Worm (Caenorhabditis elegans) whole organism, L1 larva: ENCODE data around the gene lsm-1.
A peak's percentile ranks its signal among the peaks of the same experiment; 100 is the strongest.

Source experiments
- C16A3.4 ChIP-seq: fragments of 150-350 bp; optimal IDR thresholded peaks from 2 replicates; lab custom pipeline; 2014; ENCODE audit warnings: missing biosample characterization, missing genetic modification characterization
- F16B12.6 ChIP-seq: fragments of 150-350 bp; optimal IDR thresholded peaks from 2 replicates; lab custom pipeline; 2014; ENCODE audit warnings: missing biosample characterization, missing genetic modification characterization
- Y116A8C.19 ChIP-seq: sonication (generic microtip); optimal IDR thresholded peaks from 2 replicates; lab custom pipeline; 2016; ENCODE audit warnings: missing compliant biosample characterization, missing genetic modification characterization, borderline replicate concordance
- alr-1 ChIP-seq: fragments of 200-800 bp; sonication (Bioruptor generic); optimal IDR thresholded peaks from 2 replicates; lab custom pipeline; 2018; ENCODE audit warnings: borderline replicate concordance, mild to moderate bottlenecking, missing genetic modification characterization, missing compliant biosample characterization
- blmp-1 ChIP-seq: fragments of 150-350 bp; optimal IDR thresholded peaks from 2 replicates; lab custom pipeline; 2014; ENCODE audit warnings: missing biosample characterization, missing genetic modification characterization
- ceh-82 ChIP-seq, 3 experiments: fragments of 150-350 bp in 1 of 3; sonication (generic microtip) in 2 of 3; optimal IDR thresholded peaks; 2 replicates each; lab custom pipeline; 2014 to 2017; ENCODE audit warnings: missing biosample characterization in 3 of 3, missing genetic modification characterization in 3 of 3
- ces-1 ChIP-seq: fragments of 150-350 bp; optimal IDR thresholded peaks from 2 replicates; lab custom pipeline; 2014; ENCODE audit warnings: missing biosample characterization, missing genetic modification reagents, missing genetic modification characterization
- dpl-1 ChIP-seq, 3 experiments: fragments of 150-350 bp in 2 of 3; sonication (generic microtip) in 1 of 3; optimal IDR thresholded peaks; 2 replicates each; lab custom pipeline; 2014 to 2017; ENCODE audit warnings: missing biosample characterization in 3 of 3, missing genetic modification characterization in 3 of 3, missing genetic modification reagents in 3 of 3
- dsc-1 ChIP-seq: sonication (generic microtip); optimal IDR thresholded peaks from 2 replicates; lab custom pipeline; 2016; ENCODE audit warnings: mild to moderate bottlenecking, missing genetic modification characterization, missing compliant biosample characterization
- efl-1 ChIP-seq, 4 experiments: fragments of 150-350 bp; optimal IDR thresholded peaks in 3 of 4; peaks in 1 of 4; 1 replicate in 1 of 4; 2 replicates in 3 of 4; lab custom pipeline; 2014; ENCODE audit warnings: missing biosample characterization in 2 of 4, missing genetic modification characterization in 2 of 4, missing genetic modification reagents in 2 of 4
- efl-3 ChIP-seq: fragments of 200-800 bp; sonication (Bioruptor generic); optimal IDR thresholded peaks from 2 replicates; lab custom pipeline; 2018; ENCODE audit warnings: mild to moderate bottlenecking, missing genetic modification characterization, missing compliant biosample characterization
- egl-13 ChIP-seq: sonication (generic microtip); optimal IDR thresholded peaks from 2 replicates; lab custom pipeline; 2016; ENCODE audit warnings: missing genotype, missing genetic modification reagents, missing genetic modification characterization, missing compliant biosample characterization
- egl-27 ChIP-seq, 2 experiments: fragments of 150-350 bp in 1 of 2; sonication (generic microtip); optimal IDR thresholded peaks; 3 replicates each; lab custom pipeline; 2017 to 2018; ENCODE audit warnings: missing biosample characterization in 2 of 2, missing genetic modification characterization in 2 of 2, missing genetic modification reagents in 2 of 2
- elt-3 ChIP-seq, 6 experiments: fragments of 150-350 bp in 1 of 6; sonication (generic microtip); optimal IDR thresholded peaks; 2 replicates each; lab custom pipeline; 2017 to 2018; ENCODE audit warnings: missing biosample characterization in 6 of 6, missing genetic modification characterization in 6 of 6, inconsistent platforms in 1 of 6
- fkh-8 ChIP-seq: sonication (generic microtip); optimal IDR thresholded peaks from 2 replicates; lab custom pipeline; 2016; ENCODE audit warnings: mild to moderate bottlenecking, missing genetic modification characterization, missing compliant biosample characterization
- fos-1 ChIP-seq: fragments of 150-350 bp; optimal IDR thresholded peaks from 2 replicates; lab custom pipeline; 2014; ENCODE audit warnings: missing biosample characterization, missing genetic modification characterization
- isw-1 ChIP-seq: fragments of 200-800 bp; sonication (Bioruptor generic); IDR thresholded peaks from 2 replicates; pipeline ENCODE4 v1.3.6; 2022; ENCODE audit warnings: missing genetic modification characterization, missing compliant biosample characterization
- lin-13 ChIP-seq: fragments of 150-350 bp; optimal IDR thresholded peaks from 2 replicates; lab custom pipeline; 2014; ENCODE audit warnings: missing biosample characterization, missing genetic modification reagents, missing genetic modification characterization
- lin-14 ChIP-seq: fragments of 200-800 bp; sonication (Bioruptor generic); optimal IDR thresholded peaks from 2 replicates; lab custom pipeline; 2018; ENCODE audit warnings: mild to moderate bottlenecking, missing genetic modification characterization, moderate library complexity, missing compliant biosample characterization
- lin-15B ChIP-seq: fragments of 150-350 bp; sonication (generic microtip); optimal IDR thresholded peaks from 3 replicates; lab custom pipeline; 2014; ENCODE audit warnings: missing biosample characterization, missing genetic modification characterization
- lin-35 ChIP-seq, 2 experiments: fragments of 150-350 bp; optimal IDR thresholded peaks; 2 replicates each; lab custom pipeline; 2014; ENCODE audit warnings: missing biosample characterization in 2 of 2, missing genetic modification characterization in 2 of 2, missing genetic modification reagents in 2 of 2
- lir-3 ChIP-seq: sonication (generic microtip); optimal IDR thresholded peaks from 2 replicates; lab custom pipeline; 2016; ENCODE audit warnings: mild to moderate bottlenecking, missing genetic modification characterization, moderate library complexity, missing compliant biosample characterization; ENCODE audit not compliant: poor library complexity
- lsy-2 ChIP-seq, 2 experiments: fragments of 150-350 bp; optimal IDR thresholded peaks; 2 replicates each; lab custom pipeline; 2014; ENCODE audit warnings: missing biosample characterization in 2 of 2, missing genetic modification characterization in 2 of 2
- mab-9 ChIP-seq: fragments of 200-800 bp; sonication (Bioruptor generic); IDR thresholded peaks from 2 replicates; pipeline ENCODE4 v1.3.6; 2022; ENCODE audit warnings: missing genetic modification reagents, missing genetic modification characterization, missing compliant biosample characterization
- mdl-1 ChIP-seq, 2 experiments: fragments of 150-350 bp; optimal IDR thresholded peaks; 2 replicates each; lab custom pipeline; 2014 to 2017; ENCODE audit warnings: missing biosample characterization in 2 of 2, missing genetic modification characterization in 2 of 2, inconsistent platforms in 1 of 2
- mep-1 ChIP-seq: fragments of 150-350 bp; optimal IDR thresholded peaks from 2 replicates; lab custom pipeline; 2014; ENCODE audit warnings: missing biosample characterization, missing genetic modification characterization
- nhr-19 ChIP-seq: fragments of 200-800 bp; sonication (Bioruptor generic); conservative IDR thresholded peaks from 2 replicates; pipeline ENCODE4 v1.3.6; 2022; ENCODE audit warnings: missing genetic modification characterization, missing compliant biosample characterization
- nhr-20 ChIP-seq: sonication (generic microtip); optimal IDR thresholded peaks from 2 replicates; lab custom pipeline; 2016; ENCODE audit warnings: mild to moderate bottlenecking, missing genetic modification characterization, missing compliant biosample characterization
- nhr-237 ChIP-seq: fragments of 150-350 bp; optimal IDR thresholded peaks from 2 replicates; lab custom pipeline; 2014; ENCODE audit warnings: missing biosample characterization, missing genetic modification characterization
- nhr-47 ChIP-seq: sonication (generic microtip); optimal IDR thresholded peaks from 2 replicates; lab custom pipeline; 2016; ENCODE audit warnings: mild to moderate bottlenecking, missing genetic modification characterization, moderate library complexity, missing compliant biosample characterization
- nhr-71 ChIP-seq: sonication (generic microtip); optimal IDR thresholded peaks from 2 replicates; lab custom pipeline; 2016; ENCODE audit warnings: mild to moderate bottlenecking, missing genetic modification characterization, moderate library complexity, missing compliant biosample characterization
- nhr-77 ChIP-seq: fragments of 150-350 bp; optimal IDR thresholded peaks from 2 replicates; lab custom pipeline; 2014; ENCODE audit warnings: missing biosample characterization, missing genetic modification characterization
- nhr-84 ChIP-seq: sonication (generic microtip); optimal IDR thresholded peaks from 2 replicates; lab custom pipeline; 2017; ENCODE audit warnings: missing biosample characterization, missing genetic modification characterization
- nhr-85 ChIP-seq: sonication (generic microtip); peaks from one replicate; lab custom pipeline; 2016; ENCODE audit warnings: missing genetic modification characterization, inconsistent platforms, missing compliant biosample characterization
- nhr-90 ChIP-seq: sonication (generic microtip); optimal IDR thresholded peaks from 2 replicates; lab custom pipeline; 2016; ENCODE audit warnings: mild to moderate bottlenecking, missing genetic modification characterization, missing compliant biosample characterization; ENCODE audit not compliant: poor library complexity
- rnt-1 ChIP-seq: sonication (generic microtip); optimal IDR thresholded peaks from 2 replicates; lab custom pipeline; 2016; ENCODE audit warnings: mild to moderate bottlenecking, missing genetic modification characterization, moderate library complexity, missing compliant biosample characterization
- skn-1 ChIP-seq: fragments of 150-350 bp; optimal IDR thresholded peaks from 2 replicates; lab custom pipeline; 2014; ENCODE audit warnings: missing biosample characterization, missing genetic modification characterization
- snpc-4 ChIP-seq: fragments of 150-350 bp; optimal IDR thresholded peaks from 2 replicates; lab custom pipeline; 2014; ENCODE audit warnings: missing biosample characterization, missing genetic modification characterization
- snu-23 ChIP-seq: sonication (generic microtip); optimal IDR thresholded peaks from 2 replicates; lab custom pipeline; 2016; ENCODE audit warnings: missing genetic modification characterization, missing compliant biosample characterization
- sup-37 ChIP-seq: fragments of 200-800 bp; sonication (Bioruptor generic); optimal IDR thresholded peaks from 2 replicates; lab custom pipeline; 2018; ENCODE audit warnings: mild to moderate bottlenecking, missing genetic modification characterization, missing compliant biosample characterization
- swsn-7 ChIP-seq: sonication (generic microtip); optimal IDR thresholded peaks from 2 replicates; lab custom pipeline; 2016; ENCODE audit warnings: missing genetic modification characterization, missing compliant biosample characterization
- tbx-2 ChIP-seq: sonication (generic microtip); optimal IDR thresholded peaks from 2 replicates; lab custom pipeline; 2016; ENCODE audit warnings: missing genetic modification characterization, missing compliant biosample characterization
- unc-130 ChIP-seq: fragments of 150-350 bp; optimal IDR thresholded peaks from 2 replicates; lab custom pipeline; 2017; ENCODE audit warnings: missing biosample characterization, missing genetic modification characterization, inconsistent platforms
- unc-30 ChIP-seq: sonication (generic microtip); optimal IDR thresholded peaks from 2 replicates; lab custom pipeline; 2017; ENCODE audit warnings: missing biosample characterization, missing genetic modification characterization
- unc-86 ChIP-seq: sonication (generic microtip); optimal IDR thresholded peaks from 2 replicates; lab custom pipeline; 2016; ENCODE audit warnings: missing genetic modification characterization, missing compliant biosample characterization
- vab-15 ChIP-seq: sonication (generic microtip); optimal IDR thresholded peaks from 2 replicates; lab custom pipeline; 2017; ENCODE audit warnings: missing genotype, mild to moderate bottlenecking, missing genetic modification characterization, missing compliant biosample characterization
- xbp-1 ChIP-seq: sonication (generic microtip); optimal IDR thresholded peaks from 2 replicates; lab custom pipeline; 2016; ENCODE audit warnings: missing genetic modification characterization, missing compliant biosample characterization
- zag-1 ChIP-seq: fragments of 150-350 bp; optimal IDR thresholded peaks from 2 replicates; lab custom pipeline; 2014; ENCODE audit warnings: missing biosample characterization, missing genetic modification characterization
- zip-4 ChIP-seq: fragments of 200-800 bp; sonication (Bioruptor generic); optimal IDR thresholded peaks from 2 replicates; lab custom pipeline; 2018; ENCODE audit warnings: mild to moderate bottlenecking, missing genetic modification characterization, moderate library complexity, missing compliant biosample characterization

The lsm-1 gene

ce11 chrII:11126312-11127000, at the start of gene lsm-1, which contains the start of gene rps-9:
lsm-1 (plus strand) TSS chrII:11126950.
rps-9 (minus strand) TSS chrII:11126362.
- TF ChIP-seq nhr-47 (tag; lab: Kevin White, UChicago) (peak; percentile 65), fos-1 (tag; lab: Kevin White, UChicago) (peak; percentile 42), egl-27 (tag; optimal IDR thresholded peaks at IDR 0.05; lab: Kevin White, UChicago) (no peak), snpc-4 (tag; lab: Kevin White, UChicago) (peak; percentile 38), unc-130 (tag; lab: Kevin White, UChicago) (peak; percentile 33), ces-1 (GFP tag; lab: Kevin White, UChicago) (no peak), nhr-20 (tag; lab: Kevin White, UChicago) (peak; percentile 63), lin-35 (GFP tag; optimal IDR thresholded peaks at IDR 0.05; lab: Kevin White, UChicago) (peak; percentile 84 to 87), nhr-77 (tag; lab: Kevin White, UChicago) (peak; percentile 58), vab-15 (no peak), rnt-1 (tag; lab: Kevin White, UChicago) (peak; percentile 75), lir-3 (tag; lab: Kevin White, UChicago) (peak; percentile 26), unc-30 (tag; lab: Kevin White, UChicago) (no peak), elt-3 (tag; optimal IDR thresholded peaks at IDR 0.05; lab: Kevin White, UChicago) (peak in 1 of 6 experiments; percentile 37), dsc-1 (tag; lab: Kevin White, UChicago) (peak; percentile 38), ceh-82 (tag; optimal IDR thresholded peaks at IDR 0.05; lab: Kevin White, UChicago) (peak; percentile 43 to 84 (median 63)), F16B12.6 (tag; lab: Kevin White, UChicago) (peak; percentile 46), nhr-19 (peak; percentile 55), snu-23 (GFP tag; lab: Kevin White, UChicago) (peak; percentile 67), mab-9 (no peak), lin-15B (tag; lab: Kevin White, UChicago) (peak; percentile 10), fkh-8 (tag; lab: Kevin White, UChicago) (peak; percentile 45), nhr-71 (tag; lab: Kevin White, UChicago) (peak; percentile 75), isw-1 (peak; percentile 76), Y116A8C.19 (no peak), dpl-1 (GFP tag; optimal IDR thresholded peaks at IDR 0.05; lab: Kevin White, UChicago) (peak; percentile 70 to 78 (median 74)), lin-13 (GFP tag; lab: Kevin White, UChicago) (peak; percentile 58), nhr-85 (no peak), zip-4 (GFP tag; lab: Kevin White, UChicago) (no peak), mdl-1 (tag; optimal IDR thresholded peaks at IDR 0.05; lab: Kevin White, UChicago) (peak in 1 of 2 experiments; percentile 8), egl-13 (tag; lab: Kevin White, UChicago) (no peak), tbx-2 (tag; lab: Kevin White, UChicago) (peak; percentile 48), blmp-1 (tag; lab: Kevin White, UChicago) (peak; percentile 45), lsy-2 (tag; optimal IDR thresholded peaks at IDR 0.05; lab: Kevin White, UChicago) (peak; percentile 94 to 98), alr-1 (no peak), efl-3 (GFP tag; lab: Kevin White, UChicago) (no peak), swsn-7 (tag; lab: Kevin White, UChicago) (peak; percentile 68), xbp-1 (tag; lab: Kevin White, UChicago) (peak; percentile 52), sup-37 (GFP tag; lab: Kevin White, UChicago) (no peak), nhr-84 (tag; lab: Kevin White, UChicago) (no peak), zag-1 (tag; lab: Kevin White, UChicago) (no peak), efl-1 (optimal IDR thresholded peaks at IDR 0.05; lab: Kevin White, UChicago) (peak; percentile 83 to 85), efl-1 (GFP tag; optimal IDR thresholded peaks at IDR 0.05 in 1 of 2; lab: Kevin White, UChicago) (peak; percentile 78 to 97), mep-1 (tag; lab: Kevin White, UChicago) (peak; percentile 71), nhr-90 (peak; percentile 29), nhr-237 (peak; percentile 52), skn-1 (tag; lab: Kevin White, UChicago) (peak; percentile 86), unc-86 (peak; percentile 22), lin-14 (peak; percentile 77), C16A3.4 (peak; percentile 75)
